Fruit fly (Drosophila melanogaster) S2 (cell line): ENCODE results near the gene Cypl.

Experiments used
- CG8478 ChIP-seq: fragments of >200 bp; optimal IDR thresholded peaks from 2 replicates; lab custom pipeline; 2018
- CTCF ChIP-seq, 2 experiments: fragments of >200 bp; optimal IDR thresholded peaks; 2 replicates each; lab custom pipeline; 2018

Gene Cypl

DNA sequence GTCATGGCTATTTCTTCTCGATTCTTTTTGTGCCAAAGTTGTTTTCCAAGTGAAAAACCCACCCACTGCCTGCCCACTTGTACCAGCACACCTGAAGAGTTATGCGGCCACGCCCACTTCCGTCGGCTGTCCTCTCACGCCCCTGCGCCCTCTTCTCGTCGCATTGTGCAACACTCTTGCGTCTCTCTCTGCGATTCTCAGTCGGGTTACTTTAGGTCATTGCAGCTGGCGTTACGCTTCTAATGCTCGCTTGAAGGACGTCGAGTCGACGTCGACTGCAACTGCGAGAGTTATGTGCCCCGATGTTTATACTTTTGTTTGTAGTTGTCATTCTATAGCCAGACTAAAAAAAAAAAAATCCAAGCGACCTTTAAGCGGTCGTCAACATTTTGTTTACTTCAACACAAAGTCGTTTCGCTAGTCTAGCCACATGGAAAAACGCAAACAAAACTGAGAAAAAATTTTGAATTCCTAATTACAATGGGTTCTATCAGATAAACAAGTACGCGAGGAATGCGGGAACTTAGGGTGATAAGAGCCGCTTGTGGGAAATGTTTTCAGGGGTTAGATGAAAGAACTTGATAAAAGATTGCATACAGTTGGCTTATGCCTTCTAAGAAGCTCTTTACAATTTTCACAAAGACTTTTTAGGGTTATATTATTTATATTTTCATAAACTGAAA lies 19.2 kb upstream of the Cypl start:
- TF ChIP-seq CTCF (optimal IDR thresholded peaks at IDR 0.05; lab: Kevin White, UChicago) (no peak), CG8478 (lab: Kevin White, UChicago) (no peak)

DNA sequence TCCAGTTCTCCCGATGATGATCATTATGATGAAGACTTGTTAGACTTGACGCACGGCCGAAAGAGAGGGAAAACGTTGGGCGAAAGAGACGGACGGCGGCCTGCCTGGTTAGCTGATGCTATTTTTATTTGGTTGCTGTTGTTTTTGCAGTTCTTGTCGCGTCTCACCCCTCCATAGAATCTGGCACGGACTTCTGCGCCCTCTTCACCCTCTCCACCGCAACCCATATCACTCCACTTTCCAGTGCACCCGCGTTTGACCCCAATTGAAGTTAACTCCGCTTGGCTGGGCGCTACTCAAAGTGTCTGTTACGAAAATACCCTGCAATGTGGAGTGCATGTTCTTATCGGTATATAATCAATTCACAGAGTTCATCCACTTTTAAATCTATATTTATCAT lies 18.4 kb upstream of the Cypl start:
- no peak for TF ChIP-seq CG8478 (lab: Kevin White, UChicago)

DNA sequence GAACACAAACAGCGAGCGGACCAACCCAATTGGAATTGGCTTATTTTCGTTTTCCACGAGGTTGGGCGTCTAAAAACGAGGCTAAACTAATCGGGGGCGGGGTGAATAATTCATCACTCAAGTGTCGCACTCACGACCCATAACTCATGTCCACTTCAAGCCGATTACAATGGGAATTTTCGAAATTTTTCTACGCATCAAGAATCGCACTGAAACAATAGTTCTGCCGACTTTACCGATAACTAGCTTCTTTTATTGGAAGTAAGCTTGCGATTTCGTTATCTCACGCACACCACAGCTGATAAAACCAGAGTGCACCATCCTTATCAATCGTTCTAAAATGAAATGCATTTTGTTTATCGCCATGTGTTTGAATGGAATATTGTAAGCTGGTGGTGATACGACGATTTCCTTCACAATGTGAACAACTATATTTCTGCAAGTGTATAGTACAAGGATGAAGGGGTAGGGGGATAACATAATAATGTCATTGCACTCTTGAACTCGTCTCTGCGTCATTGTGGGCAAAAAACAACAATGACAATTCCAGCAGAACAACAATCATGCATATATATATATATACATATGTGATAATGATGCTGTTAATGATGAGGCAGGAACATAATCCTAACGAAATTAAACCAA lies 16.8 kb upstream of the Cypl start:
- TF ChIP-seq CTCF (optimal IDR thresholded peaks at IDR 0.05; lab: Kevin White, UChicago), result no peak
- TF ChIP-seq CG8478 (lab: Kevin White, UChicago), result peak; percentile 9

DNA sequence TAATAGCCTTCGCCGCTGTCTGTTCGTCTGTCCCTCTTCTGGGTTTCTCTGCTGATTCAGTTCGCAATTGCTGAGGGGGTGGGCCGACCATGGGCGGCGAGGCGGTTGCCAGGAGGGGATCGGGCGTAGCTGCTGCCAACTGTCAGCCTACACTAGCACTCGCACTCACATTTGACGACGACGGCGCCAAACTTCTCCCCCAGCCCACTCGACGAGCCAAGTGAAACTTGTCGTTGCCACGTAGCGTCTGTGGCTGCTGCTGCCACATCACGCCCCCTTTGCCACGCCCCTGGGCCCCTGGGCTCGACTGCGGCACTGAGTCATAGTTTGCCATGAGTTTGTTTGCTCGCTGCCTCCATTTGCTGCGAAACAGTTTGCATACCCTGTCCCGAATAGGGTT lies 14.6 kb upstream of the Cypl start:
- no peak for TF ChIP-seq CTCF (optimal IDR thresholded peaks at IDR 0.05; lab: Kevin White, UChicago)
- no peak for TF ChIP-seq CG8478 (lab: Kevin White, UChicago)

DNA sequence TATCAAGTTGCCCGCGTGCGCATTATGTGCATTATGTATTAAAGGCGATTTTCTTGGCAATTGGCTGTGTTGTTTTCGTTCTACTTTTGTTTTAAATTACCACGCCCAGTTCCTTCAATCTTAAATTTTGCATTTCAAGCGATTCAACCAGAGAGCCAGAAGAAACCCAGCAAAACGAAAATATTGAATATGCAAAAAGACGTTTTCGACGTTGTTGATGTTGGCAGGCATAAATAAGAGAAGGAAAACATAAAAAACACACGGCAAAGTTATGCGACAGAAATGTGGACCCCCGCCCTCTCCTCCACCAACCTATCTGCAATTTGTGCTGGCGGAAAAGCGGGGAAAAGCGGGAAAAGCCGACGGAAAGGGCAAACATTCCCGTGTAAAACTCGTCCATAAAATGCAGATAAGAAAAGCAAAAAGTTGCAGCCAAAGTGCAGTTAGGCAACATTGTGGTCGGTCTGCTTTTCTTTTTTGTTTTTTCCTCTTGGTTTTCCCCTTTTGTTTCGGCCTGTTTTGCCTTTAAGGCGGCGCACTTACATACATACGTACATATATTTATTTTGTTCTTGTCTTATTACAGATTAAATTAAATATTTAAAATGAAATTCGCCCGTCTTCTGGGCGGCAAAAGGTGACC lies 13.3 kb upstream of the Cypl start:
- TF ChIP-seq CG8478 (lab: Kevin White, UChicago) (no peak), CTCF (optimal IDR thresholded peaks at IDR 0.05; lab: Kevin White, UChicago) (no peak)

DNA sequence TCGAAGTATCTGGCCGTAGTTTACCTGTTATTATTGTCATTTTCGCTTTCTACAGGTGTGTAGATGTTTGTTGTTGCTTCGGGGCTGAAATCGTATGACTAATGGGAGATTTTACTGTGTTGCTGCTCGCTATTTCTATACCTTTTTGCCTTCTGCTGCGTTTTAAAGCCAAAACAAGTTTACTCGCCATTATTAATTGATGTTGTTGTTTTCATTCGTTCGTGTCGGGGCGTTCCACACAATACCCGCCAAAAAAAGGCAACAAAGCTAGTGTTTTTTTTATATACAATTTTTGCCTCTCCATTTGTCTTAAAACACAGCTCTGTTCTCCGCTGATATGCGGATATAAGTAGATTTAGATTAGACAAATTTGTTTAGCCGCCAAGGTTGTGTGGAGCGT lies 12.6 kb upstream of the Cypl start:
- no peak for TF ChIP-seq CTCF (optimal IDR thresholded peaks at IDR 0.05; lab: Kevin White, UChicago)
- no peak for TF ChIP-seq CG8478 (lab: Kevin White, UChicago)

DNA sequence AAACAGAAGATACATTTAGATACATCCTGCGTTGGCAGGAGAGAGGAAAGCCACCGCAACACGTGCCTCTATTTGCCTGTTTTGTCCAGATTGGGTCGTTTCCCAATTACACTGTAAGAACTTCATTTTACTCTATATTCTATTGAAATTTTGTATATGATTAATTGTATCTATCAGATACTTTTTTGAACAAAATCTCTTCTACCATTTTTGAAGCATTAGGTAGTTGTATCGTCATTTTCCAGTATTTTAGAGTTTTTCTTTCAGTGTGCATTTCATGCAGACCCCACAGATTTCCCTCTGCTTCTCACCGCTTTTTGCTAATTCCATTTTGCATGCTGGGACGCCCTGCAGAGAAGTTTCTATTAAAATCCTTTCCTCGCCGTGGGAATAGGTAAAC lies 11.8 kb upstream of the Cypl start:
- TF ChIP-seq CG8478 (lab: Kevin White, UChicago) (no peak), CTCF (optimal IDR thresholded peaks at IDR 0.05; lab: Kevin White, UChicago) (no peak)

DNA sequence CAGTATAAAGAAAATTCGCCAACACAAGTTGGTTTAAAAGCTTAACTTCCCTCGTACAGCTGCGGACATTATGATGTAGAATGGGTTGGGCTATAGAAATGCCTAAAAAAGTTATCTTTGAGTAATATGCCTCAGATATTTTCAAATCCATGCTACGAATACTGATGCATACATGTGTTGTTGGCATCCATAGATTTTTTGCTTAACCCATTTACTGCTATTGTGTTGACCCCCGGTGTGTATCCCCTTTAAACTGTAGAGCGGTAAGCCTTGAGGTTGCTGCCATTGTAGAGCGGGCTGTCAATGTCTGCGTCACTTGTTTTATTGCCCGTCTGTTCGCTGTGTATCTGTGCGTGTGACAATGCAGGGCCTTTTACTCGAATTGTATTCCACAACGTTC lies 10.2 kb upstream of the Cypl start:
- TF ChIP-seq CTCF (optimal IDR thresholded peaks at IDR 0.05; lab: Kevin White, UChicago), result no peak
- no peak for TF ChIP-seq CG8478 (lab: Kevin White, UChicago)

DNA sequence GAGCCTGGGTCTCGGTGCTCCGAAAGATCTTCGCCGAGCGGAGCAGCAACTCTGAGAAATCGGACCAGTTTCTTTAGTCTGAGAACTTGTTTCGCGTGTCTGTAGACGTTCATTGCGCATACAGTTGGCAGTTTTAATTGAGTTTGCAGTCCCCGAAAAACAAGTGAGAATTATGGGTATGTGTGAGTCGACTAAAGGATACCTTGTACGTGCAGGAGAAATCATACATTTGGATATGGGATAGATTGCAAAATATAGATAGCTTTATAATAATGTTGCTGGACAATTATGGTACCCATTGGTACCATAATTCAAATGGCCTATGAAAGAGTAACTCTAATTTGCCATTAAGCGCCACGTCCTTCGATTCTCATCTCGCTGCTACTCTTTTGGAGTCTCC lies 9.7 kb upstream of the Cypl start:
- TF ChIP-seq CTCF (optimal IDR thresholded peaks at IDR 0.05; lab: Kevin White, UChicago) (no peak), CG8478 (lab: Kevin White, UChicago) (no peak)

DNA sequence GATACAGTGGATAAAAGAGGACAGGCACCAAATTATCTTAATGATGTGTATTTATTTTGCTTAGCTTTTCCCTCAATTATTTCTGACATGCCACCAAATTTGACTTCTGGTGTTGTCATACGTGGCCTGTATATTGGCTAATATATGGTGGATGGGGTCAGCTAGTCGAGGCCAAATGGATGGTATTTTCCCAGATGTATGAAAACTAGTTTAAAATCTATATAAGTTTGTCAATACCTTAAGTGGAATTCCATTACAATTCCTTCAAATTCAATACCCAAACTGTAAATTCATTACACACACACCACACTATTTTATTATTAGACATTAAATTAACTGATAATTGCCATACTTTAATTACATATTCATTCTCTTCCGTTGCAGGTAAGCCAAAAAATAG lies 9.1 kb upstream of the Cypl start:
- TF ChIP-seq CG8478 (lab: Kevin White, UChicago), result no peak
- no peak for TF ChIP-seq CTCF (optimal IDR thresholded peaks at IDR 0.05; lab: Kevin White, UChicago)

DNA sequence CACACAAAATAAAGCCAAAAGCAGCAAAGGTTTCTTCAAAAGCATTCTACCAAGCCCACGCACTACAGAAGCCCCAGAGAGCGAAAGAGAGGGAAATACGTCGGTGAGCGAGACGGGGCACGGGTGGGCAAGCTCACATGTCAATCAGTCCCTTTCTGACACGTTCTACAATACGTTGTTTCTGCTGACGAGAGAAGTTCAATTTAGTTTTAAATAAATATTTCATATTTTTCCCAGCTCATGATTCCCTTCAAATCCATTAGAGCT lies 8.0 kb upstream of the Cypl start:
- TF ChIP-seq CTCF (optimal IDR thresholded peaks at IDR 0.05; lab: Kevin White, UChicago) (no peak), CG8478 (lab: Kevin White, UChicago) (no peak)

DNA sequence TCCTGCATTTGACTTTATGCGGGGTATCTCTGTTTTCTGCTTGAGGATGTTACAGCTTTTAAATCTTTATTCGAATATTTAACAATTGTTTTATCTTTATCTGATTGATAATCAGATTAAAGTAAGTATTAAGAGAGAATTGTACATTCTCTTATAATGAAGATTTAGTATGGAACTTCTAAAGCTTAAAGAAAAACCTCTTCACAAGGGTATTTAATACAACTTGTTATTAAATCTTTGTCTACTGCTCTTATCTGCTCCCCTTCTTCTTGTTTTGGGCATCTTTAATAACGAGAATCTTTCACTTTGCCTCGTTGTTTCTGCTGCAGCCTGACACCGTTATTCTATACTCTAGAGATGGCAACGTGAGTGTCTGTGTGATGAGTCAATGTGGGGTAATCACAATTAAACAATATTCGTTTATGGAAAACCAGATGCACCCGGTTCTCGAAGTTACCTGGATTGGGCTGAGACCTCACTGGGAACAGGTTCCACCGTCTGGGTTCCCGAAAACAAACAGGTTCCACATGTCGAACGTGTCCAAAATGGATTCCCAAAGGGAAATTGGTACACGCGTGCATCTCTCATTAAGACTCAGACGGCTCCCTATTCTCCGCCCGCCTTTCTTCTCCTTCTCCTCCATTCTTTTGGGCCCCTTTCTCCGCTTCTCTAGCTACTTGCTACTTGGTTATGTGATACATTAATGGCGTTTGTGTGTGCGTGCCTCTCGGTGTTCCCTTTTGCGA lies 7.5 kb upstream of the Cypl start:
- TF ChIP-seq CTCF (optimal IDR thresholded peaks at IDR 0.05; lab: Kevin White, UChicago), result no peak
- TF ChIP-seq CG8478 (lab: Kevin White, UChicago), result no peak

DNA sequence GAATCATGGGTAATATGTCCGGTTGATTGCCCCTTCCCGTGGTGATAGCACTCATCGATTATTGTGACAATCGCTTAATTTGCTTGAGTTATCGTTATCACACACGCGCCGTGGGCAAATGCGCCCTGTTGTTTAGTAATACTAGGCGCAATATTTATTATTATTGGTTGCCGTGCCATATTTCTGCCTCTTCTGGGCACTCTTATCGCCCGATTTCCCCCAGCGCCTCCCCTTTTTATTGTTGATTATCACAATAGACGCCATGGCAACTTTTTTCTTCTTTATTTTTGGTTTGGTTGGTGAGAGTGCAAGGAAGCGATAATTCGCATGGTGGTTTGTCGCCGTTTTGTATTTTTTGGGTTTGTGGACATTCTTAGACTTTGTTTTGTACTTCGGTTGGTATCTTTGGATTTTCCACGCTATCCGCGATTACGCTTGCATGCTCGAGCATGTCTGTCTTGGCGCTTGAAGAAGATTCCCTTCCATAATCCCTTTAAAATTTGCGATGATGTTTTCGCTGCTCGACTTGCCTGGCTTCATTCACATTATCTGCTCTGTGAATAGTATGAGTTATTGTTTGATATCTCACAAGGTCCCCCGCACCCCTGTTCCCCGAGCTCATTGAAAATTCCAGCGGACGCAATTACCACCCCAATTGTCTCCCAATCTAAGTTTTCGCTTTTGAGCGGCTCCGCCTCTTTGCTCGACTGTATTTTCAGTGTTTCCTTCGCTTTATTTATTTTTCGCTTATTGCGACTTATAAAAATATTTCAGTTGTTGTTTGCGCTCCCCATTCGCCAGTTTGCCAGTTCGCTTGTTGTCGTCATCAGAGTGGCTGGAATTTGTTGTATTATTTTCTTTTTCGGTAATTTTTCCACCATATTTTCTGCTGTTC lies 5.8 kb upstream of the Cypl start:
- TF ChIP-seq CTCF (optimal IDR thresholded peaks at IDR 0.05; lab: Kevin White, UChicago), result no peak
- peak; percentile 48 for TF ChIP-seq CG8478 (lab: Kevin White, UChicago)

DNA sequence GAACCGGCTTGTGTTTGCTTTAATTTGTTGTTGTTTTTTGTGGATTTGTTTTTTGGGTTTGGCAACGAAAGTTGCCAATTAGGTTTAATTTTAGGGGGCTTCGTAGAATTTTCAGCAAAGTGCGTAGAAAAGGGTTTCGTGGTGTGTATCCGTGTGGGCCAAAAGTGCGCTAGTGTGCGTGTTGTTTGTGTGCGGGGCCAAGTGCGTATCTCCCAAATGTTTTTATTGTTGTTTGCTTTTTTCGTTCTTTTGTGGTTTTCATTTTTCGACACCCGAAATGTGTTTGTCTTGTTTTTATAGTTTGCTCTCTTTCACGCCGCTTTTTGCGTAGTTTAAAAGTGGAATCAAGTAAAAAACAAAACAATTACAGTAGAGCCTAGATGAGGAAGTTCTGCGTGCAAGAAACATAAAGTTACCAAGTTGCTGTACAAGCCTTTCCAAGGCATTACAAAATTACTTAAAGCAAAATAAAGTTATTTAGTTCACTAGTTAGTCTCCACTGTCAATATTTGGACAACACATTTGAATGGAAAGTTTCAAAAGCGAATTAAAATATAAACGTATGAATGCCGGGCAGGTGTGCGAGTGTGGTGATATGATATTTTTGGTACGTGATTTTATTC lies 4.2 kb upstream of the Cypl start:
- TF ChIP-seq CTCF (optimal IDR thresholded peaks at IDR 0.05; lab: Kevin White, UChicago) (no peak), CG8478 (lab: Kevin White, UChicago) (no peak)
